Worm (Caenorhabditis elegans) whole organism, L4 larva: ENCODE data around the gene bre-3.

Experiments used
- F10B5.3 ChIP-seq: sonication (generic microtip); optimal IDR thresholded peaks from 2 replicates; lab custom pipeline; 2016; ENCODE audit warnings: mild to moderate bottlenecking, missing genetic modification characterization, missing compliant biosample characterization
- Y75B8A.6 ChIP-seq: fragments of 200-800 bp; sonication (Bioruptor generic); IDR thresholded peaks from 2 replicates; pipeline ENCODE4 v1.3.6; 2022; ENCODE audit warnings: missing genetic modification reagents, missing genetic modification characterization, missing compliant biosample characterization
- hlh-30 ChIP-seq: sonication (generic microtip); optimal IDR thresholded peaks from 2 replicates; lab custom pipeline; 2017; ENCODE audit warnings: antibody characterized with exemption, mild to moderate bottlenecking, missing genetic modification characterization, missing compliant biosample characterization; ENCODE audit not compliant: insufficient read depth
- zag-1 ChIP-seq: fragments of 150-350 bp; optimal IDR thresholded peaks from 2 replicates; lab custom pipeline; 2014; ENCODE audit warnings: missing biosample characterization, missing genetic modification characterization

- TF ChIP-seq hlh-30, result no peak
- TF ChIP-seq zag-1 (tag; lab: Kevin White, UChicago), result no peak
- TF ChIP-seq Y75B8A.6 (GFP tag; lab: Robert Waterston, UW), result no peak
- no peak for TF ChIP-seq F10B5.3 (tag; lab: Kevin White, UChicago)
These were observed 3.2 kb upstream of the bre-3 start, which contains the start of gene nlp-36 for ce11 chrIII:9488431-9488830.
